Fruit fly (Drosophila melanogaster): Measurements from ENCODE around the gene CG11912.
A peak's percentile ranks its signal among the peaks of the same experiment; 100 is the strongest.

The CG11912 gene

dm6 chr2L:319159-319558, at the start of gene CG11912:
Gene CG11912 (minus strand): TSS chr2L:319259.
- no peak for TF ChIP-seq CTCF (optimal IDR thresholded peaks at IDR 0.05)
- no peak for TF ChIP-seq CG8478 (optimal IDR thresholded peaks at IDR 0.05)

dm6 chr2L:368398-369008, 49.4 kb upstream of the CG11912 start:
- TF ChIP-seq CTCF (optimal IDR thresholded peaks at IDR 0.05) (no peak), CG8478 (optimal IDR thresholded peaks at IDR 0.05) (no peak)

dm6 chr2L:366876-367275, 47.8 kb upstream of the CG11912 start:
- TF ChIP-seq CTCF (optimal IDR thresholded peaks at IDR 0.05) (no peak), CG8478 (optimal IDR thresholded peaks at IDR 0.05) (no peak)

dm6 chr2L:357556-358130, 38.6 kb upstream of the CG11912 start, which contains the start of gene Ent1:
Gene Ent1 (minus strand): TSS chr2L:357874.
- TF ChIP-seq CG8478 (optimal IDR thresholded peaks at IDR 0.05) (no peak), CTCF (optimal IDR thresholded peaks at IDR 0.05) (peak in 1 of 2 experiments; percentile 26)

dm6 chr2L:356234-356633, 37.2 kb upstream of the CG11912 start:
- TF ChIP-seq CTCF (optimal IDR thresholded peaks at IDR 0.05), result no peak
- TF ChIP-seq CG8478 (optimal IDR thresholded peaks at IDR 0.05), result no peak

dm6 chr2L:347604-348003, 28.5 kb upstream of the CG11912 start:
- TF ChIP-seq CTCF (optimal IDR thresholded peaks at IDR 0.05), result no peak

- no peak for TF ChIP-seq CG8478 (optimal IDR thresholded peaks at IDR 0.05)
- TF ChIP-seq CTCF (optimal IDR thresholded peaks at IDR 0.05), result no peak
Measured at dm6 chr2L:346781-347180, 27.7 kb upstream of the CG11912 start.

- TF ChIP-seq CTCF (optimal IDR thresholded peaks at IDR 0.05) (no peak), CG8478 (optimal IDR thresholded peaks at IDR 0.05) (no peak)
Measured at dm6 chr2L:332235-332634, 13.2 kb upstream of the CG11912 start, which contains the start of gene CG31921. Gene CG31921 (minus strand): TSS chr2L:332335.

dm6 chr2L:329661-330060, 10.6 kb upstream of the CG11912 start, which contains the start of gene CG43755:
Gene CG43755 (minus strand): TSS chr2L:329761.
- no peak for TF ChIP-seq CTCF (optimal IDR thresholded peaks at IDR 0.05)
- no peak for TF ChIP-seq CG8478 (optimal IDR thresholded peaks at IDR 0.05)

- TF ChIP-seq CTCF (optimal IDR thresholded peaks at IDR 0.05) (no peak), CG8478 (optimal IDR thresholded peaks at IDR 0.05) (no peak)
Measured at dm6 chr2L:322915-323314, 3.9 kb upstream of the CG11912 start.

- TF ChIP-seq CTCF (optimal IDR thresholded peaks at IDR 0.05), result no peak
- TF ChIP-seq CG8478 (optimal IDR thresholded peaks at IDR 0.05), result no peak
Measured at dm6 chr2L:321793-322192, 2.7 kb upstream of the CG11912 start, which contains the start of gene CG33127. Gene CG33127 (plus strand): TSS chr2L:322101.

dm6 chr2L:321148-321547, 2.1 kb upstream of the CG11912 start, which contains the start of gene CG11911:
Gene CG11911 (minus strand): TSS chr2L:321248.
- TF ChIP-seq CTCF (optimal IDR thresholded peaks at IDR 0.05) (no peak), CG8478 (optimal IDR thresholded peaks at IDR 0.05) (no peak)

- TF ChIP-seq CG8478 (optimal IDR thresholded peaks at IDR 0.05) (no peak), CTCF (optimal IDR thresholded peaks at IDR 0.05) (no peak)
Measured at dm6 chr2L:319745-320144, 686 bp upstream of the CG11912 start.

- TF ChIP-seq CTCF (optimal IDR thresholded peaks at IDR 0.05) (no peak), CG8478 (optimal IDR thresholded peaks at IDR 0.05) (no peak)
Measured at dm6 chr2L:309812-310431, 9.1 kb downstream of the CG11912 start.

- no peak for TF ChIP-seq CG8478 (optimal IDR thresholded peaks at IDR 0.05)
- TF ChIP-seq CTCF (optimal IDR thresholded peaks at IDR 0.05), result no peak
Measured at dm6 chr2L:309177-309576, 9.9 kb downstream of the CG11912 start.

- TF ChIP-seq CTCF (optimal IDR thresholded peaks at IDR 0.05), result no peak
- TF ChIP-seq CG8478 (optimal IDR thresholded peaks at IDR 0.05), result no peak
Measured at dm6 chr2L:308194-308706, 10.8 kb downstream of the CG11912 start.

Data from S2 (cell line).